Fruit fly (Drosophila melanogaster) whole organism, embryonic: Measurements from ENCODE around the gene CCHa1.

Experiments
- Bdp1 ChIP-seq: fragments of 200-800 bp; sonication (Bioruptor generic); optimal IDR thresholded peaks from 3 replicates; lab custom pipeline; 2016; ENCODE audit warnings: missing biosample characterization, missing genetic modification characterization
- Blimp-1 ChIP-seq: fragments of 200-800 bp; sonication (Bioruptor generic); optimal IDR thresholded peaks from 3 replicates; lab custom pipeline; 2018; ENCODE audit warnings: missing biosample characterization, missing genetic modification characterization, mild to moderate bottlenecking, moderate library complexity, missing genetic modification reagents
- CG10366 ChIP-seq: fragments of 200-800 bp; sonication (Bioruptor generic); IDR thresholded peaks from 2 replicates; pipeline ENCODE4 v1.3.6; 2022; ENCODE audit warnings: missing biosample characterization, missing genetic modification characterization
- CG10979 ChIP-seq: fragments of 200-800 bp; sonication (Bioruptor generic); optimal IDR thresholded peaks from 2 replicates; lab custom pipeline; 2018; ENCODE audit warnings: missing biosample characterization, mild to moderate bottlenecking, missing genetic modification characterization, moderate library complexity
- CG11085 ChIP-seq: fragments of 200-800 bp; sonication (Bioruptor generic); IDR thresholded peaks from 2 replicates; pipeline ENCODE4 v1.3.6; 2022; ENCODE audit warnings: missing biosample characterization, missing genetic modification characterization
- CG11398 ChIP-seq: fragments of 200-800 bp; sonication (Bioruptor generic); optimal IDR thresholded peaks from 2 replicates; lab custom pipeline; 2016; ENCODE audit warnings: missing biosample characterization, missing genetic modification characterization
- CG1233 ChIP-seq: fragments of 200-800 bp; sonication (Bioruptor generic); optimal IDR thresholded peaks from 4 replicates; lab custom pipeline; 2018; ENCODE audit warnings: missing biosample characterization, mild to moderate bottlenecking, missing genetic modification characterization
- CG1647 ChIP-seq: fragments of 200-800 bp; sonication (Bioruptor generic); optimal IDR thresholded peaks from 3 replicates; lab custom pipeline; 2016; ENCODE audit warnings: missing biosample characterization, missing genetic modification characterization
- CG18619 ChIP-seq: fragments of 200-800 bp; sonication (Bioruptor generic); optimal IDR thresholded peaks from 3 replicates; lab custom pipeline; 2017; ENCODE audit warnings: missing biosample characterization, mild to moderate bottlenecking, missing genetic modification characterization
- CG2875 ChIP-seq: fragments of 200-800 bp; sonication (Bioruptor generic); optimal IDR thresholded peaks from 2 replicates; lab custom pipeline; 2017; ENCODE audit warnings: missing biosample characterization, mild to moderate bottlenecking, missing genetic modification characterization, missing genetic modification reagents
- CG31224 ChIP-seq: fragments of 200-800 bp; sonication (Bioruptor generic); IDR thresholded peaks from 2 replicates; pipeline ENCODE4 v1.3.6; 2022; ENCODE audit warnings: missing biosample characterization, missing genetic modification characterization
- CG31441 ChIP-seq: fragments of 200-800 bp; sonication (Bioruptor generic); IDR thresholded peaks from 2 replicates; pipeline ENCODE4 v1.3.6; 2022; ENCODE audit warnings: missing biosample characterization, missing genetic modification characterization
- CG4328 ChIP-seq: fragments of 200-800 bp; sonication (Bioruptor generic); optimal IDR thresholded peaks from 3 replicates; lab custom pipeline; 2017; ENCODE audit warnings: missing biosample characterization, missing genetic modification reagents, missing genetic modification characterization
- CG4617 ChIP-seq: fragments of 200-800 bp; sonication (Bioruptor generic); optimal IDR thresholded peaks from 3 replicates; lab custom pipeline; 2016; ENCODE audit warnings: missing biosample characterization, missing genetic modification characterization, borderline replicate concordance
- CG7987 ChIP-seq: fragments of 200-800 bp; sonication (Bioruptor generic); optimal IDR thresholded peaks from 2 replicates; lab custom pipeline; 2018; ENCODE audit warnings: missing biosample characterization, mild to moderate bottlenecking, missing genetic modification characterization, moderate library complexity
- Chrac-16 ChIP-seq: fragments of 200-800 bp; sonication (Bioruptor generic); optimal IDR thresholded peaks from 3 replicates; lab custom pipeline; 2016; ENCODE audit warnings: missing biosample characterization, missing genetic modification characterization
- Doc2 ChIP-seq: fragments of 200-800 bp; sonication (Bioruptor generic); IDR thresholded peaks from 2 replicates; pipeline ENCODE4 v1.3.6; 2022; ENCODE audit warnings: missing biosample characterization, missing genetic modification characterization
- ERR ChIP-seq: fragments of 200-800 bp; sonication (Bioruptor generic); optimal IDR thresholded peaks from 2 replicates; lab custom pipeline; 2016; ENCODE audit warnings: missing biosample characterization, missing genetic modification characterization
- Ets65A ChIP-seq: fragments of 200-800 bp; sonication (Bioruptor generic); peaks from one replicate; lab custom pipeline; 2016; ENCODE audit warnings: missing biosample characterization, missing genetic modification characterization
- Hr3 ChIP-seq: fragments of 200-800 bp; sonication (Bioruptor generic); optimal IDR thresholded peaks from 3 replicates; lab custom pipeline; 2016; ENCODE audit warnings: missing biosample characterization, missing genetic modification characterization
- Hr78 ChIP-seq, 2 experiments: fragments of 200-800 bp in 1 of 2; fragments of >200 bp in 1 of 2; sonication (Bioruptor generic) in 1 of 2; optimal IDR thresholded peaks; 2 replicates each; lab custom pipeline; 2017 to 2019; ENCODE audit warnings: missing biosample characterization in 2 of 2, missing genetic modification characterization in 2 of 2, mild to moderate bottlenecking in 1 of 2, moderate library complexity in 1 of 2
- NK7.1 ChIP-seq: fragments of 200-800 bp; sonication (Bioruptor generic); optimal IDR thresholded peaks from 3 replicates; lab custom pipeline; 2016; ENCODE audit warnings: missing biosample characterization, missing genetic modification characterization
- Nf-YC ChIP-seq: fragments of 200-800 bp; optimal IDR thresholded peaks from 3 replicates; lab custom pipeline; 2019; ENCODE audit warnings: missing biosample characterization, mild to moderate bottlenecking, missing genetic modification characterization, moderate library complexity
- Oaz ChIP-seq: fragments of 200-800 bp; sonication (Bioruptor generic); IDR thresholded peaks from 2 replicates; pipeline ENCODE4 v1.3.6; 2022; ENCODE audit warnings: missing biosample characterization, missing genetic modification characterization
- Vsx1 ChIP-seq: fragments of 200-800 bp; sonication (Bioruptor generic); optimal IDR thresholded peaks from 2 replicates; lab custom pipeline; 2017; ENCODE audit warnings: missing biosample characterization, mild to moderate bottlenecking, missing genetic modification characterization, missing genetic modification reagents
- ase ChIP-seq: fragments of 200-800 bp; sonication (Bioruptor generic); IDR thresholded peaks from 3 replicates; pipeline ENCODE4 v1.3.6; 2022; ENCODE audit warnings: missing biosample characterization, missing genetic modification characterization
- bsh ChIP-seq, 2 experiments: fragments of 200-800 bp; sonication (Bioruptor generic); optimal IDR thresholded peaks; 2 replicates each; lab custom pipeline; 2017 to 2018; ENCODE audit warnings: mild to moderate bottlenecking in 2 of 2, missing biosample characterization in 2 of 2, missing genetic modification characterization in 2 of 2, moderate library complexity in 1 of 2
- dan ChIP-seq: fragments of 200-800 bp; sonication (Bioruptor generic); IDR thresholded peaks from 2 replicates; pipeline ENCODE4 v1.3.6; 2022; ENCODE audit warnings: missing biosample characterization, missing genetic modification characterization
- dimm ChIP-seq: fragments of 200-800 bp; sonication (Bioruptor generic); IDR thresholded peaks from 2 replicates; pipeline ENCODE4 v1.3.6; 2022; ENCODE audit warnings: missing biosample characterization, missing genetic modification characterization
- eve ChIP-seq, 2 experiments: fragments of >200 bp; optimal IDR thresholded peaks; 2 replicates each; lab custom pipeline; 2017; ENCODE audit warnings: missing biosample characterization in 2 of 2, missing genetic modification characterization in 2 of 2
- fru ChIP-seq: fragments of >200 bp; optimal IDR thresholded peaks from 2 replicates; lab custom pipeline; 2017
- gce ChIP-seq: fragments of 200-800 bp; sonication (Bioruptor generic); IDR thresholded peaks from 3 replicates; pipeline ENCODE4 v1.3.6; 2022; ENCODE audit warnings: missing biosample characterization, missing genetic modification characterization
- gsb-n ChIP-seq: fragments of 200-800 bp; sonication (Bioruptor generic); optimal IDR thresholded peaks from 3 replicates; lab custom pipeline; 2018; ENCODE audit warnings: missing biosample characterization, mild to moderate bottlenecking, missing genetic modification characterization
- ham ChIP-seq: fragments of 200-800 bp; sonication (Bioruptor generic); IDR thresholded peaks from 2 replicates; pipeline ENCODE4 v1.3.6; 2022; ENCODE audit warnings: missing biosample characterization, missing genetic modification characterization
- her ChIP-seq: fragments of 200-800 bp; sonication (Bioruptor generic); optimal IDR thresholded peaks from 2 replicates; lab custom pipeline; 2016; ENCODE audit warnings: missing biosample characterization, missing genetic modification characterization
- jigr1 ChIP-seq: fragments of 200-800 bp; sonication (Bioruptor generic); IDR thresholded peaks from 3 replicates; pipeline ENCODE4 v1.3.6; 2022; ENCODE audit warnings: missing biosample characterization, missing genetic modification characterization
- jing ChIP-seq: fragments of 200-800 bp; sonication (Bioruptor generic); optimal IDR thresholded peaks from 2 replicates; lab custom pipeline; 2018; ENCODE audit warnings: missing biosample characterization, mild to moderate bottlenecking, missing genetic modification characterization
- mam ChIP-seq: fragments of 200-800 bp; sonication (Bioruptor generic); optimal IDR thresholded peaks from 3 replicates; lab custom pipeline; 2016; ENCODE audit warnings: missing biosample characterization, missing genetic modification characterization
- mirr ChIP-seq: fragments of 200-800 bp; sonication (Bioruptor generic); optimal IDR thresholded peaks from 3 replicates; lab custom pipeline; 2018; ENCODE audit warnings: missing biosample characterization, mild to moderate bottlenecking, missing genetic modification characterization
- nerfin-2 ChIP-seq: fragments of 200-800 bp; sonication (Bioruptor generic); IDR thresholded peaks from 2 replicates; pipeline ENCODE4 v1.3.6; 2022; ENCODE audit warnings: missing biosample characterization, missing genetic modification characterization; ENCODE audit not compliant: partially characterized antibody
- nmo ChIP-seq: fragments of 200-800 bp; sonication (Bioruptor generic); optimal IDR thresholded peaks from 2 replicates; lab custom pipeline; 2018; ENCODE audit warnings: missing biosample characterization, mild to moderate bottlenecking, missing genetic modification characterization, moderate library complexity
- pan ChIP-seq, 4 experiments: fragments of >200 bp in 3 of 4; fragments of 200-800 bp in 1 of 4; sonication (Bioruptor generic) in 1 of 4; optimal IDR thresholded peaks in 3 of 4; IDR thresholded peaks in 1 of 4; 2 replicates each; pipeline versions ENCODE4 v1.3.6 to Lab custom; 2017 to 2022; ENCODE audit warnings: missing biosample characterization in 2 of 4, missing genetic modification characterization in 2 of 4, mixed read lengths in 1 of 4
- sens ChIP-seq: fragments of 200-800 bp; sonication (Bioruptor generic); peaks from one replicate; lab custom pipeline; 2016; ENCODE audit warnings: missing biosample characterization, missing genetic modification characterization
- sna ChIP-seq: fragments of 200-800 bp; sonication (Bioruptor generic); IDR thresholded peaks from 2 replicates; pipeline ENCODE4 v1.3.6; 2022; ENCODE audit warnings: missing biosample characterization, missing genetic modification characterization; ENCODE audit not compliant: partially characterized antibody
- tll ChIP-seq, 2 experiments: fragments of 200-800 bp in 1 of 2; fragments of >200 bp in 1 of 2; sonication (Bioruptor generic) in 1 of 2; optimal IDR thresholded peaks; 2 replicates each; lab custom pipeline; 2017 to 2019; ENCODE audit warnings: missing biosample characterization in 2 of 2, missing genetic modification characterization in 2 of 2, mild to moderate bottlenecking in 1 of 2, moderate library complexity in 1 of 2
- tup ChIP-seq: fragments of 200-800 bp; sonication (Bioruptor generic); optimal IDR thresholded peaks from 2 replicates; lab custom pipeline; 2016; ENCODE audit warnings: missing biosample characterization, mild to moderate bottlenecking, missing genetic modification characterization, moderate library complexity
- vfl ChIP-seq: fragments of 200-800 bp; sonication (Bioruptor generic); optimal IDR thresholded peaks from 2 replicates; lab custom pipeline; 2016; ENCODE audit warnings: missing biosample characterization, missing genetic modification characterization
- z ChIP-seq: fragments of 200-800 bp; sonication (Bioruptor generic); IDR thresholded peaks from 3 replicates; pipeline ENCODE4 v1.3.6; 2022; ENCODE audit warnings: missing biosample characterization, missing genetic modification characterization

CCHa1 gene

DNA sequence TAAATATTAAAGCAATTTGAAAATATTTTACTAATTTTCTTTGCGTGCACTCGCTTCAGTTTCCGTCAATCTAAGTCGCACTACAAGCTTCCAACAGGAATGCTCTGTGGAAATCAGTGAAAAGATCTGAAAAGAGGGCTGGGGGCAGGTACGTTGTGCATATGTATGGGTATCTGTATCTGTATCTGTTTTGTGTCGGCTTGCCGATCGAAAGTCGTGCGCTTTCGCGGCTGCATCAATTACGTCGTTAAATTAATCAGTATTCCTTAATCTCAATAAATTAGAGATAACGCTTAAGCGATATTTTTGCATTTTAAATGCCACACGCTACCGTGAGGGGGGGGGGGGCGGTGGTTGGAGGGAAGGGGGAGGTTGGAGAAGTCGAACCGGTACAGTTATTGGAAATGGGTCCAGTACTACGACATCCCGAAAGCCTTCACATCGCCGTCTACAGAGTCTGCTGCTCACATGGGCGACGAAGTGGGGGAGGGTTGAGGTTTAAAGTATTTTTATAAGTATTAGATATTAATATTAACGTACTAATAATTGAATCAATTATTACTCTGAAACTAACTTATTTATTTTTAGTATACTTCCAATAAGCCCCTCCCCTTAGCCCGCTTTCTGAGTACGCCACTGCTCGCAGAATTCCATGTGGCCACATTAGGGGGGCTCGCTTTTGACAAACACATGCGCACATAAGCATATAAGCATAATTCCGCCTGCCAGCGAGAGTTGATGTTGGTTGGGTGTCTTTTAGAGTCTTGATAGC is 43.4 kb downstream of the CCHa1 start (continued):
- peak; percentile 97 for TF ChIP-seq CG31224
- peak; percentile 93 for TF ChIP-seq CG10979
- TF ChIP-seq her: peak; percentile 64
- TF ChIP-seq jing (GFP tag; lab: Kevin White, UChicago): peak; percentile 92
- TF ChIP-seq Oaz (GFP tag; lab: Robert Waterston, UW): peak; percentile 92
- TF ChIP-seq CG2875 (GFP tag; lab: Kevin White, UChicago): peak; percentile 94
- peak; percentile 89 for TF ChIP-seq gsb-n (tag; lab: Kevin White, UChicago)
- TF ChIP-seq gce (GFP tag; lab: Robert Waterston, UW): peak; percentile 97
- no peak for TF ChIP-seq fru (lab: Kevin White, UChicago)
- no peak for TF ChIP-seq tll (GFP tag; optimal IDR thresholded peaks at IDR 0.05; lab: Kevin White, UChicago)
- peak; percentile 97 for TF ChIP-seq nmo (GFP tag; lab: Kevin White, UChicago)
- TF ChIP-seq NK7.1 (GFP tag; lab: Kevin White, UChicago): peak; percentile 63
- TF ChIP-seq dimm (GFP tag; lab: Robert Waterston, UW): peak; percentile 95
- TF ChIP-seq CG4617 (GFP tag; lab: Kevin White, UChicago): peak; percentile 88
- TF ChIP-seq CG11085 (GFP tag; lab: Robert Waterston, UW): peak; percentile 97
- peak; percentile 98 for TF ChIP-seq CG10366 (GFP tag; lab: Robert Waterston, UW)
- TF ChIP-seq vfl (GFP tag; lab: Kevin White, UChicago): peak; percentile 87
- TF ChIP-seq mam: peak; percentile 92
- TF ChIP-seq Hr78 (GFP tag; optimal IDR thresholded peaks at IDR 0.05; lab: Kevin White, UChicago): peak in 1 of 2 experiments; percentile 63
- peak; percentile 94 for TF ChIP-seq CG1233
- no peak for TF ChIP-seq sna (GFP tag; lab: Robert Waterston, UW)
- TF ChIP-seq Doc2 (GFP tag; lab: Robert Waterston, UW): peak; percentile 92
- peak; percentile 97 for TF ChIP-seq Ets65A (GFP tag; lab: Kevin White, UChicago)
- peak; percentile 97 for TF ChIP-seq CG18619 (GFP tag; lab: Kevin White, UChicago)
- TF ChIP-seq nerfin-2: no peak
- peak; percentile 93 for TF ChIP-seq CG7987 (GFP tag; lab: Kevin White, UChicago)
- TF ChIP-seq Hr3 (GFP tag; lab: Kevin White, UChicago): peak; percentile 97
- TF ChIP-seq bsh (GFP tag; optimal IDR thresholded peaks at IDR 0.05; lab: Kevin White, UChicago): peak; percentile 75 to 97
- peak; percentile 68 for TF ChIP-seq Bdp1
- TF ChIP-seq tup (GFP tag; lab: Kevin White, UChicago): peak; percentile 87
- TF ChIP-seq ham (GFP tag; lab: Robert Waterston, UW): peak; percentile 94
- peak; percentile 90 for TF ChIP-seq CG1647
- TF ChIP-seq pan (optimal IDR thresholded peaks at IDR 0.05; lab: Kevin White, UChicago): no peak
- peak in 1 of 2 experiments; percentile 98 for TF ChIP-seq pan (GFP tag; optimal IDR thresholded peaks at IDR 0.05 in 1 of 2, IDR thresholded peaks at IDR 0.05 in 1 of 2)
- 0 out of 3 replicates have a peak, but pooled peaks have one; percentile 54 for TF ChIP-seq z (GFP tag; lab: Robert Waterston, UW)
- peak; percentile 67 for TF ChIP-seq ERR
- TF ChIP-seq CG4328 (GFP tag; lab: Kevin White, UChicago): peak; percentile 87
- peak; percentile 96 for TF ChIP-seq sens (GFP tag; lab: Kevin White, UChicago)
- peak; percentile 60 for TF ChIP-seq mirr (GFP tag; lab: Kevin White, UChicago)
- TF ChIP-seq dan (GFP tag; lab: Robert Waterston, UW): peak; percentile 58; the same call in 1 of the 2 replicates
- TF ChIP-seq Blimp-1 (GFP tag; lab: Kevin White, UChicago): peak; percentile 96
- peak; percentile 36 for TF ChIP-seq CG11398 (GFP tag; lab: Kevin White, UChicago)
- peak; percentile 75 for TF ChIP-seq Nf-YC (tag; lab: Kevin White, UChicago)
- TF ChIP-seq eve (GFP tag; optimal IDR thresholded peaks at IDR 0.05; lab: Kevin White, UChicago): peak in 1 of 2 experiments; percentile 94
- TF ChIP-seq CG31441 (GFP tag; lab: Robert Waterston, UW): peak; percentile 97
- peak; percentile 92 for TF ChIP-seq Vsx1 (GFP tag; lab: Kevin White, UChicago)
- TF ChIP-seq ase (GFP tag; lab: Robert Waterston, UW): peak; percentile 97
- peak; percentile 95 for TF ChIP-seq Chrac-16 (GFP tag; lab: Kevin White, UChicago)
- peak; percentile 95 for TF ChIP-seq jigr1
